Worm (Caenorhabditis elegans): Measurements from ENCODE around the gene C32D5.10.

DNA sequence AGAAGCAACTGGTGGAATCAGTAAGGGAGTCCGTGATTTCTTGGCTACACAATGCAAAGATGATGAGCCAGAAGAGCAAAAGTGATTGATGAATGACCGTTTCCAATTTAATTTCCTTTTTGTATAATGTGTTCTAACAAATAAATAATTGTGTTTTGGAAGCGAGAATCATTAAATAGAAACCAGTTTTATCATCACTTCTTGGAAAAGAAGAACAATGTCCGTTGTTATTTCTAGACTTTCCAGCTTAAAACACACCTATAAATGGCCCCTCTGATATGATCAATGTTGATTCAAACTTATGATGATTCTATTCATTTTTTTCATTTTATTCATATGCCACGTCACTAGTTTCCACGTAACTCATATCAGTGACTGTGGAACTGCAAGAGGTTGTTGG lies 45.7 kb downstream of the C32D5.10 start, which contains the start of gene C29F5.8:
- no peak for TF ChIP-seq eor-1 (tag; optimal IDR thresholded peaks at IDR 0.05)
- no peak for TF ChIP-seq nhr-28 (tag; optimal IDR thresholded peaks at IDR 0.05)
- TF ChIP-seq unc-39 (tag; optimal IDR thresholded peaks at IDR 0.05), result no peak
- TF ChIP-seq nhr-67 (tag; optimal IDR thresholded peaks at IDR 0.05), result no peak
- TF ChIP-seq egl-27 (tag; optimal IDR thresholded peaks at IDR 0.05), result no peak
- TF ChIP-seq ama-1 (optimal IDR thresholded peaks at IDR 0.05), result no peak
- no peak for TF ChIP-seq nhr-12 (tag; optimal IDR thresholded peaks at IDR 0.05)
- TF ChIP-seq fos-1 (tag; optimal IDR thresholded peaks at IDR 0.05), result no peak
- no peak for TF ChIP-seq elt-1 (tag; optimal IDR thresholded peaks at IDR 0.05)
- TF ChIP-seq ZK546.5 (tag; optimal IDR thresholded peaks at IDR 0.05), result no peak
- TF ChIP-seq fkh-10 (GFP tag; optimal IDR thresholded peaks at IDR 0.05), result no peak
